Fruit fly (Drosophila melanogaster) whole organism, embryonic: Measurements from ENCODE around the gene CG13409.

Experiments used
- Aef1 ChIP-seq: fragments of 200-800 bp; sonication (Bioruptor generic); IDR thresholded peaks from 3 replicates; pipeline ENCODE4 v1.3.6; 2022; ENCODE audit warnings: missing biosample characterization, missing genetic modification characterization
- Atf3 ChIP-seq: fragments of 200-800 bp; sonication (Bioruptor generic); optimal IDR thresholded peaks from 3 replicates; lab custom pipeline; 2016; ENCODE audit warnings: missing biosample characterization, missing genetic modification characterization
- B-H1 ChIP-seq: fragments of 200-800 bp; sonication (Bioruptor generic); IDR thresholded peaks from 3 replicates; pipeline ENCODE4 v1.3.6; 2022; ENCODE audit warnings: missing biosample characterization, missing genetic modification characterization
- CG10366 ChIP-seq: fragments of 200-800 bp; sonication (Bioruptor generic); IDR thresholded peaks from 2 replicates; pipeline ENCODE4 v1.3.6; 2022; ENCODE audit warnings: missing biosample characterization, missing genetic modification characterization
- CG11085 ChIP-seq: fragments of 200-800 bp; sonication (Bioruptor generic); IDR thresholded peaks from 2 replicates; pipeline ENCODE4 v1.3.6; 2022; ENCODE audit warnings: missing biosample characterization, missing genetic modification characterization
- CG13123 ChIP-seq: fragments of 200-800 bp; sonication (Bioruptor generic); optimal IDR thresholded peaks from 2 replicates; lab custom pipeline; 2016; ENCODE audit warnings: missing biosample characterization, missing genetic modification characterization
- CG13624 ChIP-seq: fragments of 200-800 bp; sonication (Bioruptor generic); optimal IDR thresholded peaks from 2 replicates; lab custom pipeline; 2016; ENCODE audit warnings: missing biosample characterization, missing genetic modification characterization
- CG15073 ChIP-seq: fragments of 200-800 bp; sonication (Bioruptor generic); optimal IDR thresholded peaks from 2 replicates; lab custom pipeline; 2016; ENCODE audit warnings: missing biosample characterization, missing genetic modification characterization
- CG1792 ChIP-seq: fragments of 200-800 bp; sonication (Bioruptor generic); optimal IDR thresholded peaks from 2 replicates; lab custom pipeline; 2016; ENCODE audit warnings: missing biosample characterization, missing genetic modification characterization
- CG18619 ChIP-seq: fragments of 200-800 bp; sonication (Bioruptor generic); optimal IDR thresholded peaks from 3 replicates; lab custom pipeline; 2017; ENCODE audit warnings: missing biosample characterization, mild to moderate bottlenecking, missing genetic modification characterization
- CG30431 ChIP-seq: fragments of 200-800 bp; sonication (Bioruptor generic); optimal IDR thresholded peaks from 2 replicates; lab custom pipeline; 2017; ENCODE audit warnings: missing biosample characterization, missing genetic modification characterization
- CG32767 ChIP-seq: fragments of 200-800 bp; sonication (Bioruptor generic); IDR thresholded peaks from 2 replicates; pipeline ENCODE4 v1.3.6; 2022; ENCODE audit warnings: missing biosample characterization, missing genetic modification characterization
- CG33557 ChIP-seq: fragments of 200-800 bp; sonication (Bioruptor generic); optimal IDR thresholded peaks from 2 replicates; lab custom pipeline; 2019; ENCODE audit warnings: missing biosample characterization, mild to moderate bottlenecking, missing genetic modification characterization, moderate library complexity
- CG4404 ChIP-seq: fragments of 200-800 bp; sonication (Bioruptor generic); IDR thresholded peaks from 2 replicates; pipeline ENCODE4 v1.3.6; 2022; ENCODE audit warnings: missing biosample characterization, missing genetic modification characterization
- CG5180 ChIP-seq: fragments of 200-800 bp; sonication (Bioruptor generic); optimal IDR thresholded peaks from 3 replicates; lab custom pipeline; 2017; ENCODE audit warnings: missing biosample characterization, missing genetic modification characterization, mild to moderate bottlenecking, moderate library complexity, missing genetic modification reagents
- CG6689 ChIP-seq: fragments of 200-800 bp; sonication (Bioruptor generic); IDR thresholded peaks from 2 replicates; pipeline ENCODE4 v1.3.6; 2022; ENCODE audit warnings: missing biosample characterization, missing genetic modification characterization
- CG7928 ChIP-seq: fragments of 200-800 bp; sonication (Bioruptor generic); optimal IDR thresholded peaks from 2 replicates; lab custom pipeline; 2017; ENCODE audit warnings: missing biosample characterization, mild to moderate bottlenecking, missing genetic modification characterization
- CG8089 ChIP-seq: fragments of 200-800 bp; sonication (Bioruptor generic); optimal IDR thresholded peaks from 3 replicates; lab custom pipeline; 2016; ENCODE audit warnings: missing biosample characterization, missing genetic modification characterization
- CG8388 ChIP-seq: fragments of 200-800 bp; sonication (Bioruptor generic); optimal IDR thresholded peaks from 2 replicates; lab custom pipeline; 2019; ENCODE audit warnings: missing biosample characterization, mild to moderate bottlenecking, missing genetic modification characterization, moderate library complexity
- CG9932 ChIP-seq: fragments of 200-800 bp; sonication (Bioruptor generic); IDR thresholded peaks from 2 replicates; pipeline ENCODE4 v1.3.6; 2022; ENCODE audit warnings: missing biosample characterization, missing genetic modification characterization
- Dip3 ChIP-seq: fragments of 200-800 bp; sonication (Bioruptor generic); optimal IDR thresholded peaks from 3 replicates; lab custom pipeline; 2016; ENCODE audit warnings: missing biosample characterization, missing genetic modification characterization
- E2f1 ChIP-seq: fragments of 200-800 bp; sonication (Bioruptor generic); IDR thresholded peaks from 2 replicates; pipeline ENCODE4 v1.3.6; 2022; ENCODE audit warnings: missing biosample characterization, missing genetic modification characterization
- HmgZ ChIP-seq: fragments of 200-800 bp; sonication (Bioruptor generic); optimal IDR thresholded peaks from 2 replicates; lab custom pipeline; 2018; ENCODE audit warnings: missing biosample characterization, mild to moderate bottlenecking, missing genetic modification characterization
- Hr78 ChIP-seq, 2 experiments: fragments of 200-800 bp in 1 of 2; fragments of >200 bp in 1 of 2; sonication (Bioruptor generic) in 1 of 2; optimal IDR thresholded peaks; 2 replicates each; lab custom pipeline; 2017 to 2019; ENCODE audit warnings: missing biosample characterization in 2 of 2, missing genetic modification characterization in 2 of 2, mild to moderate bottlenecking in 1 of 2, moderate library complexity in 1 of 2
- Lim3 ChIP-seq: fragments of 200-800 bp; sonication (Bioruptor generic); IDR thresholded peaks from 2 replicates; pipeline ENCODE4 v1.3.6; 2022; ENCODE audit warnings: missing biosample characterization, missing genetic modification characterization
- Nf-YB ChIP-seq: fragments of 200-800 bp; sonication (Bioruptor generic); optimal IDR thresholded peaks from 3 replicates; lab custom pipeline; 2019; ENCODE audit warnings: missing biosample characterization, mild to moderate bottlenecking, missing genetic modification characterization, moderate library complexity
- Opbp ChIP-seq: fragments of 200-800 bp; sonication (Bioruptor generic); IDR thresholded peaks from 3 replicates; pipeline ENCODE4 v1.3.6; 2022; ENCODE audit warnings: missing biosample characterization, missing genetic modification characterization; ENCODE audit not compliant: partially characterized antibody
- Stat92E ChIP-seq, 3 experiments: fragments of >200 bp in 2 of 3; fragments of 200-800 bp in 1 of 3; sonication (Bioruptor generic) in 1 of 3; optimal IDR thresholded peaks; 2 replicates each; lab custom pipeline; 2017 to 2019; ENCODE audit warnings: missing biosample characterization in 3 of 3, missing genetic modification characterization in 3 of 3, mild to moderate bottlenecking in 1 of 3, moderate library complexity in 1 of 3
- Trl ChIP-seq, 3 experiments: fragments of >200 bp in 2 of 3; fragments of 200-800 bp in 1 of 3; sonication (Bioruptor generic) in 1 of 3; optimal IDR thresholded peaks; 2 replicates in 1 of 3; 3 replicates in 2 of 3; lab custom pipeline; 2016 to 2017; ENCODE audit warnings: missing biosample characterization in 1 of 3, missing genetic modification characterization in 1 of 3
- Vsx1 ChIP-seq: fragments of 200-800 bp; sonication (Bioruptor generic); optimal IDR thresholded peaks from 2 replicates; lab custom pipeline; 2017; ENCODE audit warnings: missing biosample characterization, mild to moderate bottlenecking, missing genetic modification characterization, missing genetic modification reagents
- Xbp1 ChIP-seq: fragments of 200-800 bp; sonication (Bioruptor generic); optimal IDR thresholded peaks from 3 replicates; lab custom pipeline; 2016; ENCODE audit warnings: missing biosample characterization, mild to moderate bottlenecking, missing genetic modification characterization
- aop ChIP-seq: fragments of 200-800 bp; sonication (Bioruptor generic); IDR thresholded peaks from 2 replicates; pipeline ENCODE4 v1.3.6; 2022; ENCODE audit warnings: missing biosample characterization, missing genetic modification characterization
- bcd ChIP-seq: fragments of 200-800 bp; sonication (Bioruptor generic); optimal IDR thresholded peaks from 2 replicates; lab custom pipeline; 2017; ENCODE audit warnings: missing biosample characterization, mild to moderate bottlenecking, missing genetic modification characterization
- chinmo ChIP-seq: fragments of 200-800 bp; sonication (Bioruptor generic); IDR thresholded peaks from 4 replicates; pipeline ENCODE4 v1.3.6; 2022; ENCODE audit warnings: missing biosample characterization, missing genetic modification characterization; ENCODE audit not compliant: partially characterized antibody
- croc ChIP-seq: fragments of 200-800 bp; sonication (Bioruptor generic); conservative IDR thresholded peaks from 3 replicates; pipeline ENCODE4 v1.3.6; 2022; ENCODE audit warnings: missing biosample characterization, missing genetic modification characterization
- crp ChIP-seq, 2 experiments: fragments of 200-800 bp; sonication (Bioruptor generic); optimal IDR thresholded peaks; 2 replicates in 1 of 2; 3 replicates in 1 of 2; lab custom pipeline; 2017; ENCODE audit warnings: missing biosample characterization in 2 of 2, missing genetic modification characterization in 2 of 2, mild to moderate bottlenecking in 1 of 2, moderate library complexity in 1 of 2
- cwo ChIP-seq: fragments of 200-800 bp; sonication (Bioruptor generic); optimal IDR thresholded peaks from 3 replicates; lab custom pipeline; 2017; ENCODE audit warnings: missing biosample characterization, missing genetic modification characterization, mild to moderate bottlenecking, moderate library complexity, missing genetic modification reagents
- dmrt99B ChIP-seq: fragments of 200-800 bp; sonication (Bioruptor generic); optimal IDR thresholded peaks from 2 replicates; lab custom pipeline; 2018; ENCODE audit warnings: missing biosample characterization, mild to moderate bottlenecking, missing genetic modification characterization, moderate library complexity
- eve ChIP-seq, 2 experiments: fragments of >200 bp; optimal IDR thresholded peaks; 2 replicates each; lab custom pipeline; 2017; ENCODE audit warnings: missing biosample characterization in 2 of 2, missing genetic modification characterization in 2 of 2
- gcm2 ChIP-seq: fragments of 200-800 bp; sonication (Bioruptor generic); optimal IDR thresholded peaks from 2 replicates; lab custom pipeline; 2016; ENCODE audit warnings: missing biosample characterization, missing genetic modification characterization
- jumu ChIP-seq: fragments of 200-800 bp; sonication (Bioruptor generic); optimal IDR thresholded peaks from 3 replicates; lab custom pipeline; 2016; ENCODE audit warnings: missing biosample characterization, missing genetic modification characterization
- lbe ChIP-seq: fragments of 200-800 bp; sonication (Bioruptor generic); optimal IDR thresholded peaks from 2 replicates; lab custom pipeline; 2016; ENCODE audit warnings: missing biosample characterization, mild to moderate bottlenecking, missing genetic modification characterization
- lov ChIP-seq, 2 experiments: fragments of 200-800 bp in 1 of 2; fragments of >200 bp in 1 of 2; sonication (Bioruptor generic) in 1 of 2; IDR thresholded peaks in 1 of 2; optimal IDR thresholded peaks in 1 of 2; 2 replicates in 1 of 2; 3 replicates in 1 of 2; pipeline versions ENCODE4 v1.3.6 to Lab custom; 2017 to 2022; ENCODE audit warnings: missing biosample characterization in 1 of 2, missing genetic modification characterization in 1 of 2
- mam ChIP-seq: fragments of 200-800 bp; sonication (Bioruptor generic); optimal IDR thresholded peaks from 3 replicates; lab custom pipeline; 2016; ENCODE audit warnings: missing biosample characterization, missing genetic modification characterization
- psq ChIP-seq: fragments of 200-800 bp; sonication (Bioruptor generic); optimal IDR thresholded peaks from 2 replicates; lab custom pipeline; 2017; ENCODE audit warnings: missing biosample characterization, missing genetic modification characterization
- pzg ChIP-seq: fragments of 200-800 bp; sonication (Bioruptor generic); optimal IDR thresholded peaks from 3 replicates; lab custom pipeline; 2018; ENCODE audit warnings: missing biosample characterization, mild to moderate bottlenecking, missing genetic modification characterization, moderate library complexity
- slou ChIP-seq: fragments of 200-800 bp; sonication (Bioruptor generic); optimal IDR thresholded peaks from 3 replicates; lab custom pipeline; 2016; ENCODE audit warnings: missing biosample characterization, missing genetic modification characterization
- sna ChIP-seq: fragments of 200-800 bp; sonication (Bioruptor generic); IDR thresholded peaks from 2 replicates; pipeline ENCODE4 v1.3.6; 2022; ENCODE audit warnings: missing biosample characterization, missing genetic modification characterization; ENCODE audit not compliant: partially characterized antibody
- zfh2 ChIP-seq: fragments of 200-800 bp; sonication (Bioruptor generic); optimal IDR thresholded peaks from 2 replicates; lab custom pipeline; 2016; ENCODE audit warnings: missing biosample characterization, missing genetic modification characterization

CG13409 gene

dm6 chr3R:22034160-22034742 is 2.6 kb upstream of the CG13409 start, which contains the start of the genes CG45099, CG6015, pit and Fadd (continued):
- TF ChIP-seq aop (GFP tag; lab: Robert Waterston, UW) (no peak), CG10366 (GFP tag; lab: Robert Waterston, UW) (no peak), Stat92E (GFP tag; optimal IDR thresholded peaks at IDR 0.05; lab: Kevin White, UChicago) (peak in 1 of 3 experiments; percentile 52), Hr78 (GFP tag; optimal IDR thresholded peaks at IDR 0.05; lab: Kevin White, UChicago) (no peak), slou (no peak), psq (GFP tag; lab: Kevin White, UChicago) (no peak), gcm2 (GFP tag; lab: Kevin White, UChicago) (no peak), lbe (no peak), mam (no peak), CG6689 (GFP tag; lab: Robert Waterston, UW) (peak; percentile 54), HmgZ (no peak), Lim3 (no peak), Nf-YB (no peak), CG1792 (GFP tag; lab: Kevin White, UChicago) (no peak), Xbp1 (no peak), chinmo (GFP tag; lab: Robert Waterston, UW) (no peak), CG33557 (GFP tag; lab: Kevin White, UChicago) (no peak), Opbp (GFP tag; lab: Robert Waterston, UW) (0 out of 3 replicates have a peak, but pooled peaks have one; percentile 45), sna (GFP tag; lab: Robert Waterston, UW) (peak; percentile 60; the same call in 1 of the 2 replicates), Atf3 (no peak), crp (GFP tag; optimal IDR thresholded peaks at IDR 0.05; lab: Kevin White, UChicago) (no peak), CG5180 (GFP tag; lab: Kevin White, UChicago) (no peak), Vsx1 (no peak), Trl (optimal IDR thresholded peaks at IDR 0.05; lab: Kevin White, UChicago) (no peak), Trl (GFP tag; optimal IDR thresholded peaks at IDR 0.05; lab: Kevin White, UChicago) (no peak), zfh2 (GFP tag; lab: Kevin White, UChicago) (no peak), cwo (no peak), CG13123 (no peak), CG32767 (GFP tag; lab: Robert Waterston, UW) (no peak), CG11085 (GFP tag; lab: Robert Waterston, UW) (no peak), CG7928 (GFP tag; lab: Kevin White, UChicago) (peak; percentile 64), CG8388 (GFP tag; lab: Kevin White, UChicago) (no peak), CG18619 (GFP tag; lab: Kevin White, UChicago) (no peak), bcd (GFP tag; lab: Kevin White, UChicago) (no peak), pzg (GFP tag; lab: Kevin White, UChicago) (peak; percentile 66), jumu (no peak), CG30431 (GFP tag; lab: Kevin White, UChicago) (no peak), CG4404 (GFP tag; lab: Robert Waterston, UW) (no peak), E2f1 (GFP tag; lab: Robert Waterston, UW) (no peak), eve (GFP tag; optimal IDR thresholded peaks at IDR 0.05; lab: Kevin White, UChicago) (no peak), CG8089 (GFP tag; lab: Kevin White, UChicago) (no peak), B-H1 (GFP tag; lab: Robert Waterston, UW) (no peak), CG9932 (peak; percentile 9; the same call in 1 of the 2 replicates), CG15073 (GFP tag; lab: Kevin White, UChicago) (no peak), lov (optimal IDR thresholded peaks at IDR 0.05; lab: Kevin White, UChicago) (no peak), lov (GFP tag; IDR thresholded peaks at IDR 0.05; lab: Robert Waterston, UW) (no peak), Aef1 (GFP tag; lab: Robert Waterston, UW) (no peak), Dip3 (no peak), CG13624 (GFP tag; lab: Kevin White, UChicago) (peak; percentile 34), croc (GFP tag; lab: Robert Waterston, UW) (no peak), dmrt99B (no peak)
